Worm (Caenorhabditis elegans): ENCODE data around the gene T05C1.2.

DNA sequence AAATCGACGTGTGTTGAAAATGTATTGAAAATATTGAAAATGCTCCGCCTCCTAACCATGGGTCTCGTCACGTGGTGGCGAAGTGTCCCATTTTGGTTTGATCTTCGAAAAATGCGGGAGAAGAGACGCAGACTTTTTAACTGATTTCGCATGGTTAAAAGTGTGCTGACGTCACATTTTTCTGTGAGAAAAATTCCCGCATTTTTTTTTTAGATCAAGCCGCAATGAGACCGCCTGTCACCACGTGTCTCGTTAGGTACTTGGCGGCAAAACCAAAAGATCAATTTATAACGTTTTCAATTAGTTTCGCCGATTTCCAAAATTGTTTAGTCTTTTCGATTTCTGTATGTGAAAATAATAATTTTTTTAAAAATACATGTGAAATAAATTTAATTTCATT is 43.3 kb upstream of the T05C1.2 start:
- TF ChIP-seq nhr-43 (tag; optimal IDR thresholded peaks at IDR 0.05; ENCODE audit: poor library complexity, severe bottlenecking), result no peak
- TF ChIP-seq ztf-11 (tag; optimal IDR thresholded peaks at IDR 0.05), result no peak

All from whole organism, L3 larva.